Worm (Caenorhabditis elegans) whole organism, L3 larva: ENCODE data around the gene Y50E8A.5.

Experiments used
- daf-12 ChIP-seq: fragments of 150-350 bp; optimal IDR thresholded peaks from 2 replicates; lab custom pipeline; 2014; ENCODE audit warnings: missing biosample characterization, missing genetic modification reagents, missing genetic modification characterization
- mdl-1 ChIP-seq: fragments of 150-350 bp; optimal IDR thresholded peaks from 2 replicates; lab custom pipeline; 2014; ENCODE audit warnings: missing biosample characterization, missing genetic modification characterization
- snpc-4 ChIP-seq: fragments of 150-350 bp; optimal IDR thresholded peaks from 2 replicates; lab custom pipeline; 2014; ENCODE audit warnings: missing biosample characterization, missing genetic modification characterization
- unc-62 ChIP-seq: fragments of 150-350 bp; sonication (generic microtip); optimal IDR thresholded peaks from 4 replicates; lab custom pipeline; 2014; ENCODE audit warnings: missing biosample characterization, missing genetic modification reagents, missing genetic modification characterization

ce11 chrV:14698666-14699065 is 38.1 kb downstream of the Y50E8A.5 start, which contains the start of gene set-5:
- TF ChIP-seq snpc-4 = no peak
- TF ChIP-seq daf-12 = no peak
- TF ChIP-seq mdl-1 = no peak
- TF ChIP-seq unc-62 (GFP tag; lab: Kevin White, UChicago) = no peak
